Worm (Caenorhabditis elegans): ENCODE data around the gene F07H5.7.

F07H5.7 gene

ce11 chrII:8747246-8747938 is 46.6 kb downstream of the F07H5.7 start (continued):
- TF ChIP-seq daf-16 (GFP tag; optimal IDR thresholded peaks at IDR 0.05) (peak in 1 of 2 experiments; percentile 11), daf-16 (tag; optimal IDR thresholded peaks at IDR 0.05) (peak; percentile 74), hif-1 (tag; optimal IDR thresholded peaks at IDR 0.05) (peak in 1 of 2 experiments; percentile 45), spr-1 (tag; optimal IDR thresholded peaks at IDR 0.05) (peak; percentile 57)

ce11 chrII:8746298-8746775 is 47.6 kb downstream of the F07H5.7 start:
- TF ChIP-seq aha-1 (tag) (peak; percentile 55), nhr-11 (tag; optimal IDR thresholded peaks at IDR 0.05) (no peak), tra-1 (GFP tag; IDR thresholded peaks at IDR 0.05) (peak; percentile 17; the same call in 1 of the 2 replicates), egl-27 (tag; optimal IDR thresholded peaks at IDR 0.05) (no peak), Y5F2A.4 (GFP tag; optimal IDR thresholded peaks at IDR 0.05) (no peak), lin-38 (GFP tag; IDR thresholded peaks at IDR 0.05) (0 out of 2 replicates have a peak, but pooled peaks have one; percentile 4), Y105C5A.15 (GFP tag; IDR thresholded peaks at IDR 0.05) (peak; percentile 74; the same call in 1 of the 2 replicates), duxl-1 (tag; optimal IDR thresholded peaks at IDR 0.05; ENCODE audit: poor library complexity) (peak; percentile 58), Y48G9A.11 (GFP tag; IDR thresholded peaks at IDR 0.05) (no peak), nhr-48 (tag; optimal IDR thresholded peaks at IDR 0.05) (no peak), ama-1 (optimal IDR thresholded peaks at IDR 0.05) (peak; percentile 96), F44E2.7 (GFP tag; IDR thresholded peaks at IDR 0.05) (no peak), fos-1 (tag; optimal IDR thresholded peaks at IDR 0.05) (no peak), snpc-1.2 (GFP tag; IDR thresholded peaks at IDR 0.05) (peak; percentile 52; the same call in 1 of the 2 replicates), T26A8.4 (GFP tag; IDR thresholded peaks at IDR 0.05) (peak; percentile 64), zag-1 (tag; optimal IDR thresholded peaks at IDR 0.05) (no peak), rbr-2 (tag; optimal IDR thresholded peaks at IDR 0.05) (no peak), unc-130 (GFP tag; optimal IDR thresholded peaks at IDR 0.05) (no peak), ceh-28 (tag; optimal IDR thresholded peaks at IDR 0.05) (no peak), sdz-12 (GFP tag; optimal IDR thresholded peaks at IDR 0.05) (peak; percentile 74), ZK337.2 (GFP tag; IDR thresholded peaks at IDR 0.05) (0 out of 2 replicates have a peak, but pooled peaks have one; percentile 1), Y75B8A.6 (GFP tag; IDR thresholded peaks at IDR 0.05) (no peak; the same call in 1 of the 2 replicates), zfp-3 (GFP tag; conservative IDR thresholded peaks at IDR 0.05) (peak; percentile 79; the same call in 1 of the 2 replicates), nhr-28 (tag; optimal IDR thresholded peaks at IDR 0.05) (no peak), mxl-2 (GFP tag; conservative IDR thresholded peaks at IDR 0.05) (peak; percentile 68), hif-1 (tag; optimal IDR thresholded peaks at IDR 0.05) (peak in 1 of 2 experiments; percentile 13), zip-11 (GFP tag; IDR thresholded peaks at IDR 0.05) (no peak), saeg-2 (GFP tag; IDR thresholded peaks at IDR 0.05) (no peak), R02D3.7 (tag; optimal IDR thresholded peaks at IDR 0.05) (no peak), tag-97 (GFP tag; IDR thresholded peaks at IDR 0.05) (no peak), snpc-4 (tag; optimal IDR thresholded peaks at IDR 0.05) (no peak), ztf-7 (tag; optimal IDR thresholded peaks at IDR 0.05) (no peak), ceh-32 (tag; optimal IDR thresholded peaks at IDR 0.05; ENCODE audit: poor library complexity) (no peak), nhr-6 (tag; optimal IDR thresholded peaks at IDR 0.05) (no peak), zfp-2 (tag; optimal IDR thresholded peaks at IDR 0.05) (no peak), lin-1 (GFP tag; IDR thresholded peaks at IDR 0.05) (no peak), ctbp-1 (GFP tag; IDR thresholded peaks at IDR 0.05) (no peak), daf-16 (GFP tag; optimal IDR thresholded peaks at IDR 0.05) (no peak), daf-16 (tag; optimal IDR thresholded peaks at IDR 0.05) (peak; percentile 7), lin-15B (tag; optimal IDR thresholded peaks at IDR 0.05) (no peak), ceh-82 (tag; optimal IDR thresholded peaks at IDR 0.05) (no peak), dpl-1 (GFP tag; optimal IDR thresholded peaks at IDR 0.05) (no peak), T20F7.1 (GFP tag; optimal IDR thresholded peaks at IDR 0.05) (peak; percentile 35), nhr-111 (GFP tag; optimal IDR thresholded peaks at IDR 0.05) (peak; percentile 77), vab-7 (GFP tag; IDR thresholded peaks at IDR 0.05) (peak; percentile 49; the same call in 1 of the 2 replicates), D1046.2 (GFP tag; IDR thresholded peaks at IDR 0.05) (peak; percentile 28; the same call in 1 of the 2 replicates), dmd-6 (GFP tag; IDR thresholded peaks at IDR 0.05) (peak; percentile 10; the same call in 1 of the 2 replicates)
